Fruit fly (Drosophila melanogaster) whole organism, pupa: ENCODE data around the gene kri.

ENCODE experiments used
- CG8159 ChIP-seq: fragments of 200-800 bp; sonication (Bioruptor generic); optimal IDR thresholded peaks from 3 replicates; lab custom pipeline; 2018; ENCODE audit warnings: missing biosample characterization, mild to moderate bottlenecking, missing genetic modification characterization, moderate library complexity
- CG8301 ChIP-seq: fragments of 200-800 bp; sonication (Bioruptor generic); optimal IDR thresholded peaks from 2 replicates; lab custom pipeline; 2018; ENCODE audit warnings: missing biosample characterization, mild to moderate bottlenecking, missing genetic modification characterization
- fd96Ca ChIP-seq: fragments of 200-800 bp; sonication (Bioruptor generic); IDR thresholded peaks from 3 replicates; pipeline ENCODE4 v1.3.6; 2022; ENCODE audit warnings: missing biosample characterization, missing genetic modification characterization

dm6 chr3L:5802063-5802531 lies 8.7 kb upstream of the kri start:
- TF ChIP-seq CG8159: no peak
- no peak for TF ChIP-seq CG8301 (tag; lab: Kevin White, UChicago)
- TF ChIP-seq fd96Ca (GFP tag; lab: Robert Waterston, UW): no peak
